Worm (Caenorhabditis elegans) whole organism, early embryonic: ENCODE measurements around the gene nhr-255.

Experiments
- B0310.2 ChIP-seq: sonication (generic microtip); optimal IDR thresholded peaks from 2 replicates; lab custom pipeline; 2016; ENCODE audit warnings: mild to moderate bottlenecking, missing genetic modification characterization, missing compliant biosample characterization
- F13C5.2 ChIP-seq: sonication (generic microtip); optimal IDR thresholded peaks from 2 replicates; lab custom pipeline; 2017; ENCODE audit warnings: mild to moderate bottlenecking, missing genetic modification characterization, inconsistent platforms, missing compliant biosample characterization
- aly-1 ChIP-seq: sonication (generic microtip); optimal IDR thresholded peaks from 2 replicates; lab custom pipeline; 2016; ENCODE audit warnings: missing genetic modification characterization, missing compliant biosample characterization
- ama-1 ChIP-seq: fragments of 150-350 bp; optimal IDR thresholded peaks from 2 replicates; lab custom pipeline; 2014
- ceh-13 ChIP-seq: fragments of 200-800 bp; sonication (Bioruptor generic); optimal IDR thresholded peaks from 2 replicates; lab custom pipeline; 2018; ENCODE audit warnings: mild to moderate bottlenecking, missing genetic modification characterization, missing compliant biosample characterization
- ceh-36 ChIP-seq: sonication (generic microtip); optimal IDR thresholded peaks from 2 replicates; lab custom pipeline; 2016; ENCODE audit warnings: missing genetic modification characterization, inconsistent platforms, missing compliant biosample characterization
- ets-7 ChIP-seq: sonication (generic microtip); optimal IDR thresholded peaks from 2 replicates; lab custom pipeline; 2016; ENCODE audit warnings: missing genotype, missing genetic modification characterization, missing compliant biosample characterization
- flt-1 ChIP-seq: fragments of 200-800 bp; sonication (Bioruptor generic); IDR thresholded peaks from 2 replicates; pipeline ENCODE4 v1.3.6; 2022; ENCODE audit warnings: missing genetic modification characterization, missing compliant biosample characterization
- hmbx-1 ChIP-seq: sonication (generic microtip); optimal IDR thresholded peaks from 2 replicates; lab custom pipeline; 2016; ENCODE audit warnings: mild to moderate bottlenecking, missing genetic modification characterization, missing compliant biosample characterization
- hmg-4 ChIP-seq: fragments of 200-800 bp; sonication (Bioruptor generic); optimal IDR thresholded peaks from 2 replicates; lab custom pipeline; 2018; ENCODE audit warnings: mild to moderate bottlenecking, missing genetic modification characterization, missing compliant biosample characterization
- hnd-1 ChIP-seq: sonication (generic microtip); optimal IDR thresholded peaks from 2 replicates; lab custom pipeline; 2016; ENCODE audit warnings: missing genetic modification characterization, missing compliant biosample characterization
- pes-1 ChIP-seq: fragments of 200-800 bp; sonication (Bioruptor generic); IDR thresholded peaks from 2 replicates; pipeline ENCODE4 v1.3.6; 2022; ENCODE audit warnings: missing genetic modification reagents, missing genetic modification characterization, missing compliant biosample characterization
- scrt-1 ChIP-seq: fragments of 200-800 bp; sonication (Bioruptor generic); IDR thresholded peaks from 2 replicates; pipeline ENCODE4 v1.3.6; 2022; ENCODE audit warnings: missing genetic modification characterization, missing compliant biosample characterization
- sea-1 ChIP-seq: fragments of 200-800 bp; sonication (Bioruptor generic); conservative IDR thresholded peaks from 2 replicates; pipeline ENCODE4 v1.3.6; 2022; ENCODE audit warnings: missing genetic modification characterization, missing compliant biosample characterization
- tbx-11 ChIP-seq: fragments of 200-800 bp; sonication (Bioruptor generic); IDR thresholded peaks from 2 replicates; pipeline ENCODE4 v1.3.6; 2022; ENCODE audit warnings: missing genetic modification characterization, missing compliant biosample characterization
- tbx-37 ChIP-seq: fragments of 200-800 bp; sonication (Bioruptor generic); conservative IDR thresholded peaks from 2 replicates; pipeline ENCODE4 v1.3.6; 2022; ENCODE audit warnings: missing genetic modification reagents, missing genetic modification characterization, missing compliant biosample characterization
- tra-4 ChIP-seq: sonication (generic microtip); optimal IDR thresholded peaks from 2 replicates; lab custom pipeline; 2017; ENCODE audit warnings: missing genetic modification characterization, missing compliant biosample characterization

nhr-255 gene

ce11 chrX:15709594-15709993 is 32.8 kb upstream of the nhr-255 start:
- TF ChIP-seq tra-4 (tag; lab: Kevin White, UChicago) (no peak), hmg-4 (peak; percentile 30)

- TF ChIP-seq hmg-4 (no peak), flt-1 (GFP tag; lab: Robert Waterston, UW) (no peak), hmbx-1 (no peak), ceh-13 (no peak), aly-1 (tag; lab: Kevin White, UChicago) (no peak), ceh-36 (tag; lab: Kevin White, UChicago) (no peak)
These were observed 29.2 kb upstream of the nhr-255 start for ce11 chrX:15713189-15713588.

- no peak for TF ChIP-seq sea-1
- no peak for TF ChIP-seq ets-7 (tag; lab: Kevin White, UChicago)
- no peak for TF ChIP-seq B0310.2 (tag; lab: Kevin White, UChicago)
- no peak for TF ChIP-seq scrt-1 (GFP tag; lab: Robert Waterston, UW)
- TF ChIP-seq ama-1 (lab: Kevin White, UChicago), result no peak
- TF ChIP-seq ceh-13, result no peak
- TF ChIP-seq aly-1 (tag; lab: Kevin White, UChicago), result no peak
- TF ChIP-seq hnd-1 (tag; lab: Kevin White, UChicago), result no peak
- no peak for TF ChIP-seq hmbx-1
These were observed 25.4 kb upstream of the nhr-255 start for ce11 chrX:15716971-15717370.

- TF ChIP-seq pes-1 (GFP tag; lab: Robert Waterston, UW), result no peak
- TF ChIP-seq hmbx-1, result no peak
These were observed 24.1 kb upstream of the nhr-255 start, which contains the start of gene ZK662.6 for ce11 chrX:15718325-15718724. TSS of gene ZK662.6 (plus strand) at chrX:15718625.

- no peak for TF ChIP-seq tra-4 (tag; lab: Kevin White, UChicago)
- no peak for TF ChIP-seq tbx-37 (GFP tag; lab: Robert Waterston, UW)
- no peak for TF ChIP-seq hmbx-1
- TF ChIP-seq F13C5.2 (tag; lab: Kevin White, UChicago), result no peak
- no peak for TF ChIP-seq hmg-4
- no peak for TF ChIP-seq tbx-11
- no peak for TF ChIP-seq aly-1 (tag; lab: Kevin White, UChicago)
These were observed 21.1 kb upstream of the nhr-255 start, which contains the start of gene ZK662.5 for ce11 chrX:15721346-15721745. TSS of gene ZK662.5 (plus strand) at chrX:15721646.

ce11 chrX:15724994-15725393 is 17.4 kb upstream of the nhr-255 start:
- no peak for TF ChIP-seq scrt-1 (GFP tag; lab: Robert Waterston, UW)
- TF ChIP-seq aly-1 (tag; lab: Kevin White, UChicago), result no peak
- TF ChIP-seq hnd-1 (tag; lab: Kevin White, UChicago), result no peak
- TF ChIP-seq tbx-37 (GFP tag; lab: Robert Waterston, UW), result no peak
- no peak for TF ChIP-seq ceh-36 (tag; lab: Kevin White, UChicago)
- TF ChIP-seq tbx-11, result no peak
- TF ChIP-seq tra-4 (tag; lab: Kevin White, UChicago), result no peak
- TF ChIP-seq hmg-4, result no peak
- TF ChIP-seq hmbx-1, result no peak
- TF ChIP-seq ets-7 (tag; lab: Kevin White, UChicago), result no peak
- no peak for TF ChIP-seq flt-1 (GFP tag; lab: Robert Waterston, UW)
- no peak for TF ChIP-seq ceh-13
- no peak for TF ChIP-seq sea-1
- no peak for TF ChIP-seq pes-1 (GFP tag; lab: Robert Waterston, UW)
- TF ChIP-seq ama-1 (lab: Kevin White, UChicago), result no peak
- no peak for TF ChIP-seq F13C5.2 (tag; lab: Kevin White, UChicago)
- TF ChIP-seq B0310.2 (tag; lab: Kevin White, UChicago), result no peak

- TF ChIP-seq hmg-4 (peak; percentile 56), tra-4 (tag; lab: Kevin White, UChicago) (no peak), sea-1 (no peak), hmbx-1 (no peak), ama-1 (lab: Kevin White, UChicago) (no peak)
These were observed 16.7 kb upstream of the nhr-255 start, which contains the start of gene lin-15B for ce11 chrX:15725566-15726173. TSS of gene lin-15B (plus strand) at chrX:15726123.

ce11 chrX:15730342-15730741 is 12.1 kb upstream of the nhr-255 start:
- TF ChIP-seq ama-1 (lab: Kevin White, UChicago), result no peak
- TF ChIP-seq hnd-1 (tag; lab: Kevin White, UChicago), result no peak
- TF ChIP-seq ets-7 (tag; lab: Kevin White, UChicago), result no peak
- TF ChIP-seq tra-4 (tag; lab: Kevin White, UChicago), result no peak
- no peak for TF ChIP-seq tbx-37 (GFP tag; lab: Robert Waterston, UW)
- TF ChIP-seq tbx-11, result no peak
- no peak for TF ChIP-seq scrt-1 (GFP tag; lab: Robert Waterston, UW)
- TF ChIP-seq B0310.2 (tag; lab: Kevin White, UChicago), result no peak
- TF ChIP-seq F13C5.2 (tag; lab: Kevin White, UChicago), result no peak
- TF ChIP-seq sea-1, result no peak
- no peak for TF ChIP-seq ceh-13
- TF ChIP-seq aly-1 (tag; lab: Kevin White, UChicago), result no peak
- TF ChIP-seq ceh-36 (tag; lab: Kevin White, UChicago), result no peak
- TF ChIP-seq hmbx-1, result no peak
- TF ChIP-seq pes-1 (GFP tag; lab: Robert Waterston, UW), result no peak
- no peak for TF ChIP-seq hmg-4
- TF ChIP-seq flt-1 (GFP tag; lab: Robert Waterston, UW), result no peak

ce11 chrX:15731668-15732067 is 10.7 kb upstream of the nhr-255 start, which contains the start of gene lin-15A:
TSS of gene lin-15A (plus strand) at chrX:15731968.
- no peak for TF ChIP-seq ama-1 (lab: Kevin White, UChicago)
- TF ChIP-seq sea-1, result no peak
- no peak for TF ChIP-seq scrt-1 (GFP tag; lab: Robert Waterston, UW)
- no peak for TF ChIP-seq aly-1 (tag; lab: Kevin White, UChicago)
- TF ChIP-seq F13C5.2 (tag; lab: Kevin White, UChicago), result no peak
- TF ChIP-seq hmbx-1, result no peak
- TF ChIP-seq flt-1 (GFP tag; lab: Robert Waterston, UW), result no peak
- TF ChIP-seq pes-1 (GFP tag; lab: Robert Waterston, UW), result no peak
- no peak for TF ChIP-seq ceh-13
- TF ChIP-seq tbx-37 (GFP tag; lab: Robert Waterston, UW), result no peak
- TF ChIP-seq tra-4 (tag; lab: Kevin White, UChicago), result no peak
